Fruit fly (Drosophila melanogaster): ENCODE measurements around the gene Drak.

The Drak gene

DNA sequence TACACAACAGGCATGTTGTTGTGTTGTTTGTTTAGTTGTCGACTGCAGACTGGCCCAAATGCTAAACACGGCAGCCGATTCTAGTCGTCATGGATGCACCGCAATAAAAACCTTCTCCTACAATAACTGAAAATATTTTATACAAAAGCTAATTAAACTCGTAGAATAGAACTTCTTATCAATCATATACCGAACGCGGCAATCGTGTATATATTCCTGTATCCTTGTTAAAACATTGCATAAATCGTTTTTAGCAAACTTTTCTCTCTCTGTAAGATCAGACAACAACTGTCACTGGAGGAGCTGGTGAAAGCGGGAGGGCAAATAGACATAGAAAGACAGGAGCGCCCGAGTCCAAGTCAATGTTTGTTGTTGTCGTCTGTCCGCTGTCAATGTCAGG, 55.8 kb downstream of the Drak start (continued):
- TF ChIP-seq CG11504 (tag; optimal IDR thresholded peaks at IDR 0.05) (peak; percentile 57), Ets65A (GFP tag) (peak; percentile 72), CG12391 (tag; optimal IDR thresholded peaks at IDR 0.05) (peak; percentile 47), sd (tag; optimal IDR thresholded peaks at IDR 0.05) (no peak), tap (tag; optimal IDR thresholded peaks at IDR 0.05) (peak; percentile 17), Aef1 (GFP tag; IDR thresholded peaks at IDR 0.05) (no peak), CG9797 (GFP tag; optimal IDR thresholded peaks at IDR 0.05) (no peak), cas (GFP tag; IDR thresholded peaks at IDR 0.05) (no peak), hkb (optimal IDR thresholded peaks at IDR 0.05) (no peak), hkb (GFP tag; IDR thresholded peaks at IDR 0.05) (peak; percentile 52; the same call in 1 of the 2 replicates), CG8290 (GFP tag; optimal IDR thresholded peaks at IDR 0.05) (no peak), CG8290 (tag; optimal IDR thresholded peaks at IDR 0.05) (peak in 1 of 2 experiments; percentile 11), nmo (GFP tag; optimal IDR thresholded peaks at IDR 0.05) (peak; percentile 43), CG4424 (GFP tag; optimal IDR thresholded peaks at IDR 0.05) (peak; percentile 50), CG18599 (GFP tag; optimal IDR thresholded peaks at IDR 0.05) (peak; percentile 29), CG4820 (GFP tag; optimal IDR thresholded peaks at IDR 0.05) (peak; percentile 56), CG14710 (tag; optimal IDR thresholded peaks at IDR 0.05) (peak; percentile 64), CG14014 (GFP tag; IDR thresholded peaks at IDR 0.05) (no peak), Pdp1 (GFP tag; optimal IDR thresholded peaks at IDR 0.05) (peak; percentile 40 to 42), CG10147 (GFP tag; optimal IDR thresholded peaks at IDR 0.05) (peak; percentile 3), croc (GFP tag; conservative IDR thresholded peaks at IDR 0.05) (0 out of 3 replicates have a peak, but pooled peaks have one; percentile 18), CG16815 (GFP tag; optimal IDR thresholded peaks at IDR 0.05) (peak; percentile 23), CG17829 (tag; optimal IDR thresholded peaks at IDR 0.05) (peak; percentile 39), Atf6 (GFP tag; IDR thresholded peaks at IDR 0.05) (no peak), Stat92E (GFP tag; optimal IDR thresholded peaks at IDR 0.05) (no peak), CG9817 (tag; optimal IDR thresholded peaks at IDR 0.05) (no peak), CG15269 (tag; optimal IDR thresholded peaks at IDR 0.05) (peak; percentile 17), pum (GFP tag; optimal IDR thresholded peaks at IDR 0.05) (peak; percentile 36), hbn (GFP tag; IDR thresholded peaks at IDR 0.05; ENCODE audit: partially characterized antibody) (no peak), CG10274 (GFP tag; optimal IDR thresholded peaks at IDR 0.05) (no peak), B-H1 (GFP tag; IDR thresholded peaks at IDR 0.05) (no peak), CG11398 (GFP tag; optimal IDR thresholded peaks at IDR 0.05) (peak; percentile 50), lola (GFP tag; optimal IDR thresholded peaks at IDR 0.05) (peak in 1 of 3 experiments; percentile 68), CG8089 (GFP tag; optimal IDR thresholded peaks at IDR 0.05) (peak; percentile 52), CG2875 (GFP tag; optimal IDR thresholded peaks at IDR 0.05) (peak; percentile 3), CG1602 (GFP tag; optimal IDR thresholded peaks at IDR 0.05) (peak; percentile 11), CG6654 (GFP tag; optimal IDR thresholded peaks at IDR 0.05) (no peak), al (GFP tag; IDR thresholded peaks at IDR 0.05) (no peak), ATbp (GFP tag; optimal IDR thresholded peaks at IDR 0.05) (peak; percentile 15), Bdp1 (GFP tag; optimal IDR thresholded peaks at IDR 0.05) (peak; percentile 24), bab2 (GFP tag; optimal IDR thresholded peaks at IDR 0.05) (peak; percentile 22), CG14965 (GFP tag; optimal IDR thresholded peaks at IDR 0.05; ENCODE audit: borderline replicate concordance) (no peak), GATAe (GFP tag; conservative IDR thresholded peaks at IDR 0.05) (no peak), CG17612 (GFP tag; IDR thresholded peaks at IDR 0.05) (no peak), CG9727 (GFP tag; optimal IDR thresholded peaks at IDR 0.05) (peak; percentile 54), D19B (GFP tag; optimal IDR thresholded peaks at IDR 0.05) (no peak), CG6254 (GFP tag; optimal IDR thresholded peaks at IDR 0.05) (peak; percentile 9), CG17802 (tag; optimal IDR thresholded peaks at IDR 0.05) (peak; percentile 29), Hmr (GFP tag; optimal IDR thresholded peaks at IDR 0.05) (peak; percentile 10), Drgx (GFP tag; IDR thresholded peaks at IDR 0.05) (peak; percentile 66), ranshi (GFP tag; IDR thresholded peaks at IDR 0.05) (peak; percentile 20; the same call in 1 of the 2 replicates)

Data from whole organism, embryonic.